Worm (Caenorhabditis elegans): ENCODE data around the gene sdz-33.
A peak's percentile ranks its signal among the peaks of the same experiment; 100 is the strongest.

The sdz-33 gene

DNA sequence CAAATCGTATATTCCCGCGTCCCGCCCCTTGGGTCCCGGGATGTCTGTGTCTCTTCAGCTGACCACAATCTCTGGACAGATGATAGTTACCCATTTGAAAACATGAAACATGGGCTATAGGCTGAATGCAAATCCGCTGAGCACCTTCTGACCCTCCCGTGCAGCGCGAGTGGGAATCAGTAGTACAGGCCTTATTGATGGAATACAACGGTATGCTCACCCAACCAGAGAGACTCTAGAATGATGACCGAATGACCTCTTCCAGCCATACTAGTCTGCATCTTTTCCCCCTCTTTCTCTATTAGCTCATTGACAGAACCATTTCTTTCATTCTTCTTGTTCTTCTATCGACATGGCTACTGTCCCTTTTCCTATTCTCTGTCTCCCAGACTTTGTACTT is at the start of gene sdz-33:
Gene sdz-33, plus strand, starts transcription at position 301 of the 400 bp plus-strand sequence.
- TF ChIP-seq T22C8.4 (GFP tag; IDR thresholded peaks at IDR 0.05) (no peak), cog-1 (tag; optimal IDR thresholded peaks at IDR 0.05) (no peak), ztf-29 (GFP tag; IDR thresholded peaks at IDR 0.05) (no peak), ztf-23 (GFP tag; IDR thresholded peaks at IDR 0.05) (no peak), ref-1 (GFP tag; conservative IDR thresholded peaks at IDR 0.05) (no peak), med-1 (GFP tag; optimal IDR thresholded peaks at IDR 0.05; ENCODE audit: insufficient read depth) (no peak), flt-1 (GFP tag; IDR thresholded peaks at IDR 0.05) (no peak), tab-1 (GFP tag; IDR thresholded peaks at IDR 0.05) (no peak), klf-2 (GFP tag; conservative IDR thresholded peaks at IDR 0.05) (no peak)

DNA sequence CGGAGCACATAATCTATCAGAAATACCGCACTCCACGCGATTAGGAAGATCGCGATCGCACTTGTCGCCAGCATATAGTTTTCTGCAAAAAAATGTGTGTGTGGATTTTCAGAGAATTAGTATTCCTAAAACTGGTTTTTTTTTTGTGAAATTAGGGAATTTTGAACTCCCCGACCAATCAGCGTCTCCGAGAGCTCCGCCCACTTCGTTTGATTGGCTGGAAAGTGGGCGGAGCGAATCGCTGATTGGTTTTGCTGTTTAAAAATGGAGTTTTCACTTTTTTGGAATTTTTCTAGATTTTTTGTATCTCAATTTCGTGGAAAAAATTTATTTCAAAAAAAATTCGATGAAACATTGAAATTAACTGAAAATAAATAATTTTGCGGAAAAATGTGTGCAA is 46.2 kb upstream of the sdz-33 start:
- TF ChIP-seq klf-2 (GFP tag; conservative IDR thresholded peaks at IDR 0.05) (no peak), ref-1 (GFP tag; conservative IDR thresholded peaks at IDR 0.05) (no peak), flt-1 (GFP tag; IDR thresholded peaks at IDR 0.05) (no peak), tab-1 (GFP tag; IDR thresholded peaks at IDR 0.05) (no peak), ztf-29 (GFP tag; IDR thresholded peaks at IDR 0.05) (no peak), ztf-23 (GFP tag; IDR thresholded peaks at IDR 0.05) (no peak), med-1 (GFP tag; optimal IDR thresholded peaks at IDR 0.05; ENCODE audit: insufficient read depth) (no peak), T22C8.4 (GFP tag; IDR thresholded peaks at IDR 0.05) (no peak), cog-1 (tag; optimal IDR thresholded peaks at IDR 0.05) (no peak)

DNA sequence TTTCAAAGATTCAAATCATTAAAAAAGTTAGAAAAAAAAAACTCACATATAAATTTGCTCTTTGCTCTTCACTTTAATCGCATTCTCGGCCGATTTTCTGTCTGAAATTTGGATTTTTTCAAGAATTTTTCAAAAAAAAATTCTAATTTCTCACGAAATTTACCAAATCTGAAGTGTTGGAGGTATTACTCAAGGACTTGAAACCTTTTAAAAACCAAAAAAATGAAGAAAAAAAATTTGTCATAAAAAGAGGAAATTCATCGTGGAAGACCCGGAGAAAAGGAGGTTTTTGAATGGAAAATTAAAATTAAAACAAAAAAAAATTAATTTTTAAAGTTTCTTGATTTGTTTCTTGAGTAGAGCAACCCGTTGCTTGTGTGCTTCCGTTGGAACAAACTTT is 45.1 kb upstream of the sdz-33 start, which contains the start of gene Y56A3A.2:
Gene Y56A3A.2, minus strand, starts transcription at position 101 of the 400 bp plus-strand sequence.
- TF ChIP-seq med-1 (GFP tag; optimal IDR thresholded peaks at IDR 0.05; ENCODE audit: insufficient read depth), result no peak
- no peak for TF ChIP-seq ref-1 (GFP tag; conservative IDR thresholded peaks at IDR 0.05)
- TF ChIP-seq tab-1 (GFP tag; IDR thresholded peaks at IDR 0.05), result no peak
- no peak for TF ChIP-seq klf-2 (GFP tag; conservative IDR thresholded peaks at IDR 0.05)
- no peak for TF ChIP-seq ztf-23 (GFP tag; IDR thresholded peaks at IDR 0.05)
- TF ChIP-seq flt-1 (GFP tag; IDR thresholded peaks at IDR 0.05), result no peak
- no peak for TF ChIP-seq cog-1 (tag; optimal IDR thresholded peaks at IDR 0.05)
- no peak for TF ChIP-seq T22C8.4 (GFP tag; IDR thresholded peaks at IDR 0.05)
- TF ChIP-seq ztf-29 (GFP tag; IDR thresholded peaks at IDR 0.05), result no peak

DNA sequence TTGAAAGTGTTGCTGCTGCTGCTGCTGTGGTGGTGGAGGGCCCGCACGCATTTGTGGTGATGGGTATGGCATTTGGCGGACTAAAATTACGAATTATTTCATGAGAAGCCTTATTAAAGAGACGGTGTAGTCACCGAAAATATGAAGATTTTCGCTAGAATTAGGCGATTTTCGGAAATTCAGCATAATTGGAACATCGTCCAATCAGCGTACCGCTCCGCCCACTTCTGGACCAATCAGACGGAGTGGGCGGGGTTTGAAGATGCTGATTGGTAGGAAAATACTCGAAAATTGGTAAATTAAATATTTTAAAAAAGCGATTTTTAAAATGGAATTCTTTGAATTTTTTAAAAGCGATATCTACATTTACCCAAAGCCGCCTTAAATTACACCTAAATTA is 41.1 kb upstream of the sdz-33 start:
- TF ChIP-seq T22C8.4 (GFP tag; IDR thresholded peaks at IDR 0.05), result no peak
- no peak for TF ChIP-seq tab-1 (GFP tag; IDR thresholded peaks at IDR 0.05)
- TF ChIP-seq ref-1 (GFP tag; conservative IDR thresholded peaks at IDR 0.05), result no peak
- no peak for TF ChIP-seq cog-1 (tag; optimal IDR thresholded peaks at IDR 0.05)
- TF ChIP-seq klf-2 (GFP tag; conservative IDR thresholded peaks at IDR 0.05), result no peak
- TF ChIP-seq flt-1 (GFP tag; IDR thresholded peaks at IDR 0.05), result no peak
- TF ChIP-seq ztf-29 (GFP tag; IDR thresholded peaks at IDR 0.05), result no peak
- no peak for TF ChIP-seq ztf-23 (GFP tag; IDR thresholded peaks at IDR 0.05)
- TF ChIP-seq med-1 (GFP tag; optimal IDR thresholded peaks at IDR 0.05; ENCODE audit: insufficient read depth), result no peak

DNA sequence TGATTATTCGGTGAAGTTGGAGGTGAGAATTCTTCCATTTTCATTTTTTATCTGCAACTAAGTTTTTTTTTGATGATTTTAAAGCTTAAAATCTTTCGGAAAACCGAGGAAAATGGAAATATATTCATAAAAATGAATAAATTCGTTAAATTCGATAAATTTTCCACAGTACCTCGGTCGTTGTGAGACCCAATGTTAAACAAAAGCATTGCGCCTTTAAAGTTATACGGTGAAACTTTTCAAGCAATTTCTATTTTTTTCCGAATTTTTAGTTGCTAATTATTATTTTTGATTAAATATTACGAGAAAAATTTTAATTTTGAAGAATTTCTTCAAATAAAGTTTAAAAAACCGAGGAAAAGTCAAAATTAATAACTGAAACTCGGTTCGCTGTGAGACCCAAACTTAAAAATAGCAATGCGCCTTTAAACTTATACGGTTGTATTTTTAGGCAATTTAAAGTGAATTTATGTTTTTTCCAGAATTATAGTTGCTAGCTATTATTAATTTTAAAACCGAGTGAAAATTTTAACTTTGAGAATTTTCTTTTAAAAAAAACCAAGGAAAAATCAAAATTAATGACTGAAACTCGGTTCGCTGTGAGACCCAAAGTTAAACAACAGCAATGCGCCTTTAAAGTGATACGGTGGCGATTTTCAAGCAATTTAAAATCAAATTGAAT is 37.9 kb upstream of the sdz-33 start, which contains the start of gene taf-12:
Gene taf-12, minus strand, starts transcription at position 51 of the 682 bp plus-strand sequence.
- TF ChIP-seq cog-1 (tag; optimal IDR thresholded peaks at IDR 0.05), result no peak
- TF ChIP-seq T22C8.4 (GFP tag; IDR thresholded peaks at IDR 0.05), result no peak
- no peak for TF ChIP-seq klf-2 (GFP tag; conservative IDR thresholded peaks at IDR 0.05)
- no peak for TF ChIP-seq tab-1 (GFP tag; IDR thresholded peaks at IDR 0.05)
- TF ChIP-seq ztf-23 (GFP tag; IDR thresholded peaks at IDR 0.05), result no peak
- TF ChIP-seq med-1 (GFP tag; optimal IDR thresholded peaks at IDR 0.05; ENCODE audit: insufficient read depth), result no peak
- TF ChIP-seq ref-1 (GFP tag; conservative IDR thresholded peaks at IDR 0.05), result no peak
- no peak for TF ChIP-seq flt-1 (GFP tag; IDR thresholded peaks at IDR 0.05)
- TF ChIP-seq ztf-29 (GFP tag; IDR thresholded peaks at IDR 0.05), result no peak

DNA sequence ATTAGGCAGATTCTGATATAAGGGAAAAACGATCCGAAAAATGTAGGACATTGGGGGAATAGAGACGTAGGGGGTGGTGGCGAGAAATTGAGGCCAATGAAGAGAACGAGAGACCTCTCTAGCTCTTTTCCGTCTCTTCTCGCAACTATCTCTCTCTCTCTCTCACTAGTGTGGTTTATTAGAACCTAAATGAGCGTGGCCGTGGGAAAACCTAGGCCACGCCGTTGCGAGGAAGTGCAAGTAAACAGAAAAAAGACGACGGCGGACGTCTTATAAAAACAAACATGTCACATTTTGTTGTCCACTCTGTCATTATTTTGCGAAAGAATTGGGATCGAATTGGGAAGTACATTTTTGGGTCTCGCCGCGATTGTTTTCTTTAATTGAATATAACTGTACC is 37.3 kb upstream of the sdz-33 start:
- TF ChIP-seq klf-2 (GFP tag; conservative IDR thresholded peaks at IDR 0.05), result no peak
- TF ChIP-seq flt-1 (GFP tag; IDR thresholded peaks at IDR 0.05), result 0 out of 2 replicates have a peak, but pooled peaks have one; percentile 46
- TF ChIP-seq cog-1 (tag; optimal IDR thresholded peaks at IDR 0.05), result peak; percentile 64
- peak; percentile 55; the same call in 1 of the 2 replicates for TF ChIP-seq ztf-23 (GFP tag; IDR thresholded peaks at IDR 0.05)

DNA sequence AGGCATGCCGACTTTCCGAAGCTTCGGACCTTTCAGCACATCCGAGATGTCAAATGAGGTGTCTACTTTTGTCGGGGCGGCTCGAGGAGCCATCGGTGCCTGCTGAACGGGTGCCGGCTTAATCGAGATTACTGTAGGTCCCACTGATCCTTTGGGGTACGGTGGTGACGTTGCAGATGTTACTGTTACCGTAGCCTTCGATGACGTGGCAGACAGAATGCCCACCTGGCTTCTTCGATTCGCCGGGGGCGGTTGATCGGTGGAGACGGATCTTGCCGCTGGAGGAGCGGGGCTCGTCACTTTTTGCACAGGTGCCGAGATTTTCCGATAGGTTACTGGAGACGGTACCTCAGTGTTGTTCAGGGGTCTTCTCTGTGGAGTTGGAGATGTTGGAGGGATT is 35.7 kb upstream of the sdz-33 start:
- TF ChIP-seq ztf-23 (GFP tag; IDR thresholded peaks at IDR 0.05) (no peak), klf-2 (GFP tag; conservative IDR thresholded peaks at IDR 0.05) (no peak), T22C8.4 (GFP tag; IDR thresholded peaks at IDR 0.05) (no peak), cog-1 (tag; optimal IDR thresholded peaks at IDR 0.05) (no peak), med-1 (GFP tag; optimal IDR thresholded peaks at IDR 0.05; ENCODE audit: insufficient read depth) (no peak), ref-1 (GFP tag; conservative IDR thresholded peaks at IDR 0.05) (no peak), ztf-29 (GFP tag; IDR thresholded peaks at IDR 0.05) (no peak), tab-1 (GFP tag; IDR thresholded peaks at IDR 0.05) (no peak), flt-1 (GFP tag; IDR thresholded peaks at IDR 0.05) (no peak)

DNA sequence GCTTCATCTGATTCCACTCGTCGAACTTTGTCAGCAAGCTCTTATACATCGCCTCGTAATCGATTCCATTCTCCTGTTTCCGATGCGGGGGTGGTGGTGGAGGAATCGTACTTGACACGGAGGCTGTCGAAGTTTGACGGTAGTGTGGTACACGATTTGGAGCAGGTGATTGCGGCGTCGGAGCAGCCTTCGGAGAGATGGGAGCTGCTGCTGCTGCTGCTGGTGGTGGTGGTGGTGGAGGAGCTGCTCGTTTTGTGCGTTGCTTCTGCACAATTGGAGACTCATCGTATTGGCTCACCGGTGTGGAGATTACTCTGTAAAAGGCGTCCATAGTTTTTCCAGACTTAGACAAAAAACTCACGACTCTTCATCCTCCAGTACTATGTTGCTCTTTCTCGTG is 33.0 kb upstream of the sdz-33 start:
- TF ChIP-seq ztf-29 (GFP tag; IDR thresholded peaks at IDR 0.05) (no peak), tab-1 (GFP tag; IDR thresholded peaks at IDR 0.05) (no peak), flt-1 (GFP tag; IDR thresholded peaks at IDR 0.05) (no peak), ref-1 (GFP tag; conservative IDR thresholded peaks at IDR 0.05) (no peak), ztf-23 (GFP tag; IDR thresholded peaks at IDR 0.05) (no peak), med-1 (GFP tag; optimal IDR thresholded peaks at IDR 0.05; ENCODE audit: insufficient read depth) (no peak), cog-1 (tag; optimal IDR thresholded peaks at IDR 0.05) (no peak), klf-2 (GFP tag; conservative IDR thresholded peaks at IDR 0.05) (no peak), T22C8.4 (GFP tag; IDR thresholded peaks at IDR 0.05) (no peak)

DNA sequence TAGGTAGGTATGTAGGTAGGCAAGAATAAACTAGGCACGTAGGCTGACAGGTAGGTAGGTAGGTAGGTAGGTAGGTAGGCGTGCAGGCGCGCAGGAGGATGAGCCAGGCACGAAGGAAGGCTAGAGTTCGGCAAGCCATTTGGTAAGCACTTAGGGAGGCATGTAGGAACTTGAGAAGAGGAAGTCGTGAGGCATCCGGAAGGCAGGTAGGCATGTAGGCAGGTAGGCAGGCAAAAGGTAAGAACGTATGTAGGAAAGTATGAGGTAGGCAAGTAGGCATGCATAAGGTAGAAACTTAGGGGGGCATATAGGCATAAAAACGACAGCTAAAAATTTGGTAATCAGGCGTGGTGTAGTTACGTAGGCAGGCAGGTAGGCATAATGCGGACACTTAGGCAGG is 31.1 kb upstream of the sdz-33 start:
- 0 out of 2 replicates have a peak, but pooled peaks have one; percentile 27 for TF ChIP-seq tab-1 (GFP tag; IDR thresholded peaks at IDR 0.05)
- TF ChIP-seq flt-1 (GFP tag; IDR thresholded peaks at IDR 0.05), result no peak

DNA sequence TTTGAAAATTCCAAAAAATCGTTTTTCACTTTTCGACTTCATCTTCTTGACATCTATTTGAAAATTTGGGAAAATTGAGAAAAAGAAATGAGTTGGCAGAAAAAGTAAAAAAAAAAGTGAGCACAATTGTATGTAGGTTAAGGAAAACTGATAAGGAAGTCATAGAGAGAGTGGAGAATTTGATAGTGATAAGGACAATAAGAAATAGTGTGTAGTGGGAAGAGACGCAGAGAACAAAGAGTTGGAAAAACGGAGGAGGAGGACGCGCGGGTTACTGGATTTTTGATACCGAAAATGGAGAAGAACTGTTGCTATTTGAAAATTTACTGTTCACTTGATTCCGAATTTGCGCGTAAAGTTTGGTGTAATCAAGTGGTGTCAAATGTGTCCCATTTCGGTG is 28.5 kb upstream of the sdz-33 start, which contains the start of gene Y56A3A.6:
Gene Y56A3A.6, minus strand, starts transcription at position 53 of the 400 bp plus-strand sequence.
- TF ChIP-seq ztf-29 (GFP tag; IDR thresholded peaks at IDR 0.05) (no peak), flt-1 (GFP tag; IDR thresholded peaks at IDR 0.05) (no peak), ref-1 (GFP tag; conservative IDR thresholded peaks at IDR 0.05) (no peak), ztf-23 (GFP tag; IDR thresholded peaks at IDR 0.05) (no peak), tab-1 (GFP tag; IDR thresholded peaks at IDR 0.05) (no peak), T22C8.4 (GFP tag; IDR thresholded peaks at IDR 0.05) (no peak), cog-1 (tag; optimal IDR thresholded peaks at IDR 0.05) (no peak), med-1 (GFP tag; optimal IDR thresholded peaks at IDR 0.05; ENCODE audit: insufficient read depth) (no peak), klf-2 (GFP tag; conservative IDR thresholded peaks at IDR 0.05) (no peak)
